Worm (Caenorhabditis elegans) whole organism, L4 larva: Measurements from ENCODE around the gene C45E5.1.

Experiments
- T20F7.1 ChIP-seq: fragments of 200-800 bp; sonication (Bioruptor generic); optimal IDR thresholded peaks from 2 replicates; lab custom pipeline; 2018; ENCODE audit warnings: mild to moderate bottlenecking, missing genetic modification characterization, missing compliant biosample characterization
- Y105C5A.15 ChIP-seq: fragments of 200-800 bp; sonication (Bioruptor generic); IDR thresholded peaks from 2 replicates; pipeline ENCODE4 v1.3.6; 2022; ENCODE audit warnings: missing genetic modification characterization, missing compliant biosample characterization
- Y48G9A.11 ChIP-seq: fragments of 200-800 bp; sonication (Bioruptor generic); IDR thresholded peaks from 2 replicates; pipeline ENCODE4 v1.3.6; 2022; ENCODE audit warnings: missing genetic modification reagents, missing genetic modification characterization, missing compliant biosample characterization
- arid-1 ChIP-seq: fragments of 200-800 bp; sonication (Bioruptor generic); conservative IDR thresholded peaks from 2 replicates; pipeline ENCODE4 v1.3.6; 2022; ENCODE audit warnings: missing genetic modification reagents, missing genetic modification characterization, missing compliant biosample characterization
- attf-4 ChIP-seq: sonication (generic microtip); optimal IDR thresholded peaks from 3 replicates; lab custom pipeline; 2017; ENCODE audit warnings: missing biosample characterization, missing genetic modification characterization
- ceh-32 ChIP-seq: sonication (generic microtip); optimal IDR thresholded peaks from 2 replicates; lab custom pipeline; 2016; ENCODE audit warnings: mild to moderate bottlenecking, missing genetic modification characterization, missing compliant biosample characterization; ENCODE audit not compliant: poor library complexity
- ceh-44 ChIP-seq: fragments of 200-800 bp; sonication (Bioruptor generic); IDR thresholded peaks from 2 replicates; pipeline ENCODE4 v1.3.6; 2022; ENCODE audit warnings: missing genetic modification reagents, missing genetic modification characterization, missing compliant biosample characterization
- ceh-62 ChIP-seq: sonication (generic microtip); optimal IDR thresholded peaks from 2 replicates; lab custom pipeline; 2017; ENCODE audit warnings: missing biosample characterization, missing genetic modification characterization
- ctbp-1 ChIP-seq: fragments of 200-800 bp; sonication (Bioruptor generic); IDR thresholded peaks from 2 replicates; pipeline ENCODE4 v1.3.6; 2022; ENCODE audit warnings: missing genetic modification reagents, missing genetic modification characterization, missing compliant biosample characterization
- daf-16 ChIP-seq, 3 experiments: sonication (generic microtip); optimal IDR thresholded peaks; 2 replicates each; lab custom pipeline; 2016 to 2017; ENCODE audit warnings: missing genetic modification characterization in 3 of 3, missing genetic modification reagents in 3 of 3, mild to moderate bottlenecking in 2 of 3, missing compliant biosample characterization in 2 of 3, missing biosample characterization in 1 of 3, moderate library complexity in 1 of 3
- daf-8 ChIP-seq: fragments of 200-800 bp; sonication (Bioruptor generic); IDR thresholded peaks from 2 replicates; pipeline ENCODE4 v1.3.6; 2022; ENCODE audit warnings: missing genetic modification characterization, missing compliant biosample characterization
- egl-43 ChIP-seq: fragments of 200-800 bp; sonication (Bioruptor generic); IDR thresholded peaks from 2 replicates; pipeline ENCODE4 v1.3.6; 2022; ENCODE audit warnings: missing genetic modification reagents, missing genetic modification characterization, missing compliant biosample characterization
- hlh-11 ChIP-seq: fragments of 200-800 bp; sonication (Bioruptor generic); optimal IDR thresholded peaks from 2 replicates; lab custom pipeline; 2018; ENCODE audit warnings: mild to moderate bottlenecking, missing genetic modification characterization, missing compliant biosample characterization
- lim-7 ChIP-seq: fragments of 200-800 bp; sonication (Bioruptor generic); IDR thresholded peaks from 2 replicates; pipeline ENCODE4 v1.3.6; 2022; ENCODE audit warnings: missing genetic modification characterization, missing compliant biosample characterization
- lin-29 ChIP-seq: fragments of 200-800 bp; sonication (Bioruptor generic); IDR thresholded peaks from 2 replicates; pipeline ENCODE4 v1.3.6; 2022; ENCODE audit warnings: missing genetic modification reagents, missing genetic modification characterization, missing compliant biosample characterization
- lin-38 ChIP-seq: fragments of 200-800 bp; sonication (Bioruptor generic); IDR thresholded peaks from 2 replicates; pipeline ENCODE4 v1.3.6; 2022; ENCODE audit warnings: missing genetic modification reagents, missing genetic modification characterization, missing compliant biosample characterization
- lin-39 ChIP-seq: fragments of 150-350 bp; optimal IDR thresholded peaks from 2 replicates; lab custom pipeline; 2014; ENCODE audit warnings: missing biosample characterization, missing genetic modification reagents, missing genetic modification characterization
- lir-3 ChIP-seq: sonication (generic microtip); optimal IDR thresholded peaks from 2 replicates; lab custom pipeline; 2016; ENCODE audit warnings: mild to moderate bottlenecking, missing genetic modification characterization, missing compliant biosample characterization
- lsy-2 ChIP-seq, 2 experiments: fragments of 150-350 bp in 1 of 2; sonication (generic microtip) in 1 of 2; optimal IDR thresholded peaks; 2 replicates each; lab custom pipeline; 2014 to 2017; ENCODE audit warnings: missing biosample characterization in 2 of 2, missing genetic modification characterization in 2 of 2
- mdl-1 ChIP-seq, 2 experiments: fragments of 150-350 bp in 1 of 2; sonication (generic microtip) in 1 of 2; optimal IDR thresholded peaks; 2 replicates each; lab custom pipeline; 2014 to 2017; ENCODE audit warnings: missing biosample characterization in 2 of 2, missing genetic modification characterization in 2 of 2
- mxl-3 ChIP-seq: fragments of 200-800 bp; sonication (Bioruptor generic); optimal IDR thresholded peaks from 2 replicates; lab custom pipeline; 2018; ENCODE audit warnings: mild to moderate bottlenecking, missing genetic modification characterization, missing compliant biosample characterization
- nhr-10 ChIP-seq: fragments of 150-350 bp; optimal IDR thresholded peaks from 2 replicates; lab custom pipeline; 2014; ENCODE audit warnings: missing biosample characterization, missing genetic modification characterization
- nhr-25 ChIP-seq: sonication (generic microtip); optimal IDR thresholded peaks from 2 replicates; lab custom pipeline; 2017; ENCODE audit warnings: missing genetic modification characterization, mild to moderate bottlenecking, missing compliant biosample characterization, antibody characterized with exemption, moderate library complexity, borderline replicate concordance; ENCODE audit not compliant: insufficient read depth
- nhr-42 ChIP-seq: fragments of 200-800 bp; sonication (Bioruptor generic); IDR thresholded peaks from 2 replicates; pipeline ENCODE4 v1.3.6; 2022; ENCODE audit warnings: missing genetic modification characterization, missing compliant biosample characterization
- nhr-48 ChIP-seq: sonication (generic microtip); optimal IDR thresholded peaks from 2 replicates; lab custom pipeline; 2016; ENCODE audit warnings: mild to moderate bottlenecking, missing genetic modification characterization, missing compliant biosample characterization
- nhr-76 ChIP-seq: fragments of 150-350 bp; optimal IDR thresholded peaks from 2 replicates; lab custom pipeline; 2014; ENCODE audit warnings: missing biosample characterization, missing genetic modification characterization
- pqm-1 ChIP-seq: sonication (generic microtip); optimal IDR thresholded peaks from 2 replicates; lab custom pipeline; 2017; ENCODE audit warnings: missing biosample characterization, missing genetic modification characterization
- unc-62 ChIP-seq, 3 experiments: fragments of 150-350 bp in 1 of 3; sonication (generic microtip); optimal IDR thresholded peaks in 2 of 3; peaks in 1 of 3; 1 replicate in 1 of 3; 2 replicates in 2 of 3; lab custom pipeline; 2014 to 2017; ENCODE audit warnings: missing biosample characterization in 3 of 3, missing genetic modification characterization in 3 of 3, missing genetic modification reagents in 3 of 3, missing genotype in 1 of 3
- zag-1 ChIP-seq: fragments of 150-350 bp; optimal IDR thresholded peaks from 2 replicates; lab custom pipeline; 2014; ENCODE audit warnings: missing biosample characterization, missing genetic modification characterization

C45E5.1 gene

DNA sequence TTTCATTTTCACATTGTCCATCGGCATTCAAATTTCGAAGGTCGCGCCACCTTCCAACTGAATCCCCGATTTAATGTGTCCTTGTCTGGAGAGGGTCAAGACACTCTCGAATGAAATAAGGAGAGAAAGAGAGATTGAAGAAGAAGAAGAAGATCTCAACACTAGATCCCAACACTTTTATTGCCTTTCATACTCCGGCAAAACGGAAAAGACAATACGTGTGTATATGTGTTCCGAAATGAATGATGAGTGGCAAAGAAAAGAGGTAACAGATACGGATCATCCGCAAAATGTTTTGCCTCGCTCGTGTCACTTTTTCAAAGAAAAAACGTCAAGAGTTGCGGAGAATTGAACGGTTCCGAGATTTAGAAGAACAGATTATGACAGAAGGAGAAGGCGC is 43.8 kb upstream of the C45E5.1 start:
- TF ChIP-seq unc-62 (GFP tag; optimal IDR thresholded peaks at IDR 0.05 in 1 of 2; lab: Kevin White, UChicago) (peak in 1 of 2 experiments; percentile 85), unc-62 (tag; optimal IDR thresholded peaks at IDR 0.05; lab: Kevin White, UChicago) (no peak), nhr-25 (tag; lab: Kevin White, UChicago) (peak; percentile 10), T20F7.1 (GFP tag; lab: Kevin White, UChicago) (no peak)
- TF ChIP-seq, all 104 proteins: peak for 2

DNA sequence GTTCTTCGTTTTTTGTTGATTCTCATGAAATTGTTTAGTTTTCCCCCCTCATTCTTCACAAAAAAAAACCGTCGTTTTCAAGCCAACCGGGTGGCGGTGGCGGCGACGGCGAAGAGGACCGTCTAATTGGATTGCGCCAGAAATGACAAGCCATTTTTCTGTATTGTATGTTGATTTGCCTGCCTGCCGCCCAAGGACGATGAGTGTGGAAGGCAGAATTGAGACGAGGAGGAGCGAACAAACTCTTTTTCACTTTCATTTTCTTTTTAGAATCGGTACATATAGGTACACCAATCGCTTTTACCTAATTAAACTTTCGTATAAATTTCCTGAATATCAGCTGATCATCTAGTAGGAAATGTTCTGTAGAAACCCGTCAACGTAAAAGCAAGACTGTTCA is 42.6 kb upstream of the C45E5.1 start:
- TF ChIP-seq nhr-25 (tag; lab: Kevin White, UChicago) (peak; percentile 17), nhr-48 (no peak)

DNA sequence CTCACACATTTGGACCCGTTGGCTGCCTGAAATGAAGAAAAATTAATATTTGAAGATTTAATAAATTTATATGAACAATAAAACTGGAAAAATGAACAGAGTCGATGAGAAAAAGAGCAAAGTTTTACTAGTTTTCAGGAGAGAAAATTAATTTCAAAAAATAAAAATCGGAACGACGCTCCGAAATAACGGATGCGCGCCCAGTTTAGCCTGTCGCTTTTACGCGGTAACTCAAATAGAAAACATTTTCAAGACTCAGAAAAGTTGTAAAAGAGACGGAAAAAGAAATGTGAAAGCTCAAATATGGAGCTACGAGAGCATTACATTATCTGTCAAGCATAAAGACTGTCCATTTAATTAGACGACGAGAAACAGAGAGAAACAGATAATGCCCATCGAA is 40.8 kb upstream of the C45E5.1 start, which contains the start of the genes C55C3.73 and perm-5:
Gene C55C3.73 (minus strand): TSS at position 9 of the 400 bp plus-strand sequence.
Gene perm-5 (minus strand): TSS at position 26 of the 400 bp plus-strand sequence.
- no peak for TF ChIP-seq egl-43 (GFP tag; lab: Robert Waterston, UW)
- TF ChIP-seq ceh-44 (GFP tag; lab: Robert Waterston, UW) = no peak
- no peak for TF ChIP-seq lim-7 (GFP tag; lab: Robert Waterston, UW)
- no peak for TF ChIP-seq nhr-10
- TF ChIP-seq T20F7.1 (GFP tag; lab: Kevin White, UChicago) = peak; percentile 10
- no peak for TF ChIP-seq lsy-2 (tag; optimal IDR thresholded peaks at IDR 0.05; lab: Kevin White, UChicago)
- TF ChIP-seq arid-1 (GFP tag; lab: Robert Waterston, UW) = no peak
- TF ChIP-seq attf-4 (tag; lab: Kevin White, UChicago) = no peak
- no peak for TF ChIP-seq ceh-62
- TF ChIP-seq ctbp-1 (GFP tag; lab: Robert Waterston, UW) = no peak
- no peak for TF ChIP-seq daf-16 (GFP tag; optimal IDR thresholded peaks at IDR 0.05; lab: Kevin White, UChicago)
- TF ChIP-seq daf-16 (tag; optimal IDR thresholded peaks at IDR 0.05; lab: Kevin White, UChicago) = no peak
- TF ChIP-seq Y48G9A.11 (GFP tag; lab: Robert Waterston, UW) = peak; percentile 94
- TF ChIP-seq zag-1 (tag; lab: Kevin White, UChicago) = no peak
- no peak for TF ChIP-seq nhr-42 (GFP tag; lab: Robert Waterston, UW)

DNA sequence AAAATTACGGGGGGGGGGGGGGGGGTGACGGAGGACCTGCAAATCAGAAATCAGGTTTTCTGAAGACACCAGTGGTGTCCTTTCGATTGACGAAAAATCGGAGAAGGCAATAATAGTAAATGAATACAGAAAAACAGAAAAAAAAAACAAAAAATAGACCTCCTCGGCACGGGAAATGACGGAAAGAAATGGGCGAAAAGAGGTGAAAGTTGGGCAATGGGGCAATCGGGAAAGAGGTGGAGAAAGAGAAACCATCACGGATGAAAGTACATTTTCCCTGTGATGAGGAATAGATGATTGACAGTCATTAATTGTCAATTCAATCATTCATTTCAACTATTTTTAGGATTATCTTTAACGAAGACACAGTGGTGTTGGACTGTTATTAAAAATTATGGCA is 40.3 kb upstream of the C45E5.1 start:
- no peak for TF ChIP-seq pqm-1 (tag; lab: Kevin White, UChicago)
- no peak for TF ChIP-seq Y105C5A.15 (GFP tag; lab: Robert Waterston, UW)
- no peak for TF ChIP-seq Y48G9A.11 (GFP tag; lab: Robert Waterston, UW)

DNA sequence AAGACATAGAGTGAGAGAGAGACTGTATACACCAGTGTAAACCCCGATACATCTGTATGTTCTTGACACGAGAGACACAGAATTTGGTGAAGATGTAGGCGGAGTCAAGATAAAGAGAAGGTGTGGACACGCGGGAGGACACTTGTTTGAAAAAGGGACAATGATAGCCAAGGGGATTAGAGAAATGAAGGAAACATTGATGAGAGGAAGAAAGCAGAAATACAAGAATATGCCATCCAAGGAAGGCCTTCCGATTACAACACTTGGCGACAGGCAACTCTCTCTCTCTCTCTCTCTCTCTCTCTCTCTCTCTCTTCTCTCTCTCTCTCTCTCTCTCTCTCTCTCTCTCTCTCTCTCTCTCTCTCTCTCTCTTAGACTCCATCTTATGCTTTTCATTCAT is 37.6 kb upstream of the C45E5.1 start:
- TF ChIP-seq hlh-11 = no peak
- TF ChIP-seq lin-38 (GFP tag; lab: Robert Waterston, UW) = no peak
- no peak for TF ChIP-seq ceh-32 (tag; lab: Kevin White, UChicago)
- TF ChIP-seq Y105C5A.15 (GFP tag; lab: Robert Waterston, UW) = no peak
- peak; percentile 64 for TF ChIP-seq nhr-25 (tag; lab: Kevin White, UChicago)
- no peak for TF ChIP-seq lir-3 (tag; lab: Kevin White, UChicago)
- no peak for TF ChIP-seq nhr-76 (tag; lab: Kevin White, UChicago)
- peak; percentile 3 to 8 for TF ChIP-seq mdl-1 (tag; optimal IDR thresholded peaks at IDR 0.05; lab: Kevin White, UChicago)
- peak in 1 of 2 experiments; percentile 46 for TF ChIP-seq unc-62 (GFP tag; optimal IDR thresholded peaks at IDR 0.05 in 1 of 2; lab: Kevin White, UChicago)
- no peak for TF ChIP-seq unc-62 (tag; optimal IDR thresholded peaks at IDR 0.05; lab: Kevin White, UChicago)
- TF ChIP-seq lim-7 (GFP tag; lab: Robert Waterston, UW) = no peak
- peak; percentile 41; the same call in 1 of the 2 replicates for TF ChIP-seq lin-29 (GFP tag; lab: Robert Waterston, UW)
- TF ChIP-seq lin-39 (tag; lab: Kevin White, UChicago) = no peak
- TF ChIP-seq mxl-3 (GFP tag; lab: Kevin White, UChicago) = peak; percentile 82
- no peak for TF ChIP-seq daf-8 (GFP tag; lab: Robert Waterston, UW)
